Worm (Caenorhabditis elegans) whole organism, early embryonic: Measurements from ENCODE around the gene egl-8.

Experiments
- B0310.2 ChIP-seq: sonication (generic microtip); optimal IDR thresholded peaks from 2 replicates; lab custom pipeline; 2016; ENCODE audit warnings: mild to moderate bottlenecking, missing genetic modification characterization, missing compliant biosample characterization
- F13C5.2 ChIP-seq: sonication (generic microtip); optimal IDR thresholded peaks from 2 replicates; lab custom pipeline; 2017; ENCODE audit warnings: mild to moderate bottlenecking, missing genetic modification characterization, inconsistent platforms, missing compliant biosample characterization
- aly-1 ChIP-seq: sonication (generic microtip); optimal IDR thresholded peaks from 2 replicates; lab custom pipeline; 2016; ENCODE audit warnings: missing genetic modification characterization, missing compliant biosample characterization
- ama-1 ChIP-seq: fragments of 150-350 bp; optimal IDR thresholded peaks from 2 replicates; lab custom pipeline; 2014
- ceh-13 ChIP-seq: fragments of 200-800 bp; sonication (Bioruptor generic); optimal IDR thresholded peaks from 2 replicates; lab custom pipeline; 2018; ENCODE audit warnings: mild to moderate bottlenecking, missing genetic modification characterization, missing compliant biosample characterization
- ceh-36 ChIP-seq: sonication (generic microtip); optimal IDR thresholded peaks from 2 replicates; lab custom pipeline; 2016; ENCODE audit warnings: missing genetic modification characterization, inconsistent platforms, missing compliant biosample characterization
- ets-7 ChIP-seq: sonication (generic microtip); optimal IDR thresholded peaks from 2 replicates; lab custom pipeline; 2016; ENCODE audit warnings: missing genotype, missing genetic modification characterization, missing compliant biosample characterization
- flt-1 ChIP-seq: fragments of 200-800 bp; sonication (Bioruptor generic); IDR thresholded peaks from 2 replicates; pipeline ENCODE4 v1.3.6; 2022; ENCODE audit warnings: missing genetic modification characterization, missing compliant biosample characterization
- hmbx-1 ChIP-seq: sonication (generic microtip); optimal IDR thresholded peaks from 2 replicates; lab custom pipeline; 2016; ENCODE audit warnings: mild to moderate bottlenecking, missing genetic modification characterization, missing compliant biosample characterization
- hmg-4 ChIP-seq: fragments of 200-800 bp; sonication (Bioruptor generic); optimal IDR thresholded peaks from 2 replicates; lab custom pipeline; 2018; ENCODE audit warnings: mild to moderate bottlenecking, missing genetic modification characterization, missing compliant biosample characterization
- hnd-1 ChIP-seq: sonication (generic microtip); optimal IDR thresholded peaks from 2 replicates; lab custom pipeline; 2016; ENCODE audit warnings: missing genetic modification characterization, missing compliant biosample characterization
- pes-1 ChIP-seq: fragments of 200-800 bp; sonication (Bioruptor generic); IDR thresholded peaks from 2 replicates; pipeline ENCODE4 v1.3.6; 2022; ENCODE audit warnings: missing genetic modification reagents, missing genetic modification characterization, missing compliant biosample characterization
- scrt-1 ChIP-seq: fragments of 200-800 bp; sonication (Bioruptor generic); IDR thresholded peaks from 2 replicates; pipeline ENCODE4 v1.3.6; 2022; ENCODE audit warnings: missing genetic modification characterization, missing compliant biosample characterization
- sea-1 ChIP-seq: fragments of 200-800 bp; sonication (Bioruptor generic); conservative IDR thresholded peaks from 2 replicates; pipeline ENCODE4 v1.3.6; 2022; ENCODE audit warnings: missing genetic modification characterization, missing compliant biosample characterization
- tbx-11 ChIP-seq: fragments of 200-800 bp; sonication (Bioruptor generic); IDR thresholded peaks from 2 replicates; pipeline ENCODE4 v1.3.6; 2022; ENCODE audit warnings: missing genetic modification characterization, missing compliant biosample characterization
- tbx-37 ChIP-seq: fragments of 200-800 bp; sonication (Bioruptor generic); conservative IDR thresholded peaks from 2 replicates; pipeline ENCODE4 v1.3.6; 2022; ENCODE audit warnings: missing genetic modification reagents, missing genetic modification characterization, missing compliant biosample characterization
- tra-4 ChIP-seq: sonication (generic microtip); optimal IDR thresholded peaks from 2 replicates; lab custom pipeline; 2017; ENCODE audit warnings: missing genetic modification characterization, missing compliant biosample characterization

The egl-8 gene

DNA sequence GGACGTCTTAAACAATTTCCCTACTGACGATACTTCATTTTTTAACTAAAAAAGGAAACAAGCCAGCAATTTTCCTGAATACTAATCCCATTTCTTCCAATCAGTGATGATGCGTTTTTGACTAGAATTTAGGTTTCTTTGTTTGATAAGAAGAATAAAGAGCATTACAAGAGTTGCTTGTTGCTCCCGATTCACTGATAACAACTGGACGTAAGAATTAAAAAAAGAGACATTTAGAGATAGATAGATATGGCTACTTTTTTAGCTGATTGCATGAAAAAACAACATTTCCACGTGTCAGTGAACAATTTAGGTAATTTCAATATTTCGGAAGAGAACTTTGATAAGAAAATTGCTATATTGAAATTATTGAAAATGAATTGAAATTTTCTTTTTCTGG, 1.2 kb downstream of the egl-8 start:
- no peak for TF ChIP-seq ets-7 (tag; lab: Kevin White, UChicago)
- no peak for TF ChIP-seq tbx-37
- TF ChIP-seq hmbx-1 (tag; lab: Kevin White, UChicago), result no peak
- no peak for TF ChIP-seq aly-1 (tag; lab: Kevin White, UChicago)
- no peak for TF ChIP-seq tbx-11 (GFP tag; lab: Robert Waterston, UW)
- no peak for TF ChIP-seq F13C5.2 (tag; lab: Kevin White, UChicago)
- TF ChIP-seq ceh-36 (tag; lab: Kevin White, UChicago), result no peak
- no peak for TF ChIP-seq hnd-1 (tag; lab: Kevin White, UChicago)
- TF ChIP-seq scrt-1 (GFP tag; lab: Robert Waterston, UW), result no peak
- no peak for TF ChIP-seq flt-1 (GFP tag; lab: Robert Waterston, UW)
- TF ChIP-seq ama-1, result no peak
- no peak for TF ChIP-seq tra-4 (tag; lab: Kevin White, UChicago)
- TF ChIP-seq hmg-4, result no peak

DNA sequence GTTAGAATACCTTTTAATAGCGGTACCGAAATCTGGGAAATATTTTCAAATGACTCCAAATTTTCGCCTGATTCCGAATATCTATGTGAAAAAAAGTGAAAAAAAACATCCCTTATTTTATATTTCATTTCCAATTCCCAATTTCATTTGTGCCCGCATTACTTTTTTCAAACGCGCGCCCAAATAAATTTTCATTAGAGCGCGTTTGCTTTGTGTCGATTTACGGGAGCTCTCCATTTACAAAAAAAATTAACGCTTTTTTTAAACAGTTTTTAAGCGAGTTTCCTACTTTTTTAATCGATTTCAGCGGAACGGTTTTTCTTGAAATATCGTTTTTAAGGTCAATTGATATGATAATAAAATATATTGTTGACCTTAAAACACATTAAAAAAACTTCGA, 3.6 kb downstream of the egl-8 start:
- TF ChIP-seq tbx-11 (GFP tag; lab: Robert Waterston, UW) (no peak), ceh-13 (no peak), ama-1 (no peak), ets-7 (tag; lab: Kevin White, UChicago) (no peak), ceh-36 (tag; lab: Kevin White, UChicago) (no peak), sea-1 (GFP tag; lab: Robert Waterston, UW) (no peak)

DNA sequence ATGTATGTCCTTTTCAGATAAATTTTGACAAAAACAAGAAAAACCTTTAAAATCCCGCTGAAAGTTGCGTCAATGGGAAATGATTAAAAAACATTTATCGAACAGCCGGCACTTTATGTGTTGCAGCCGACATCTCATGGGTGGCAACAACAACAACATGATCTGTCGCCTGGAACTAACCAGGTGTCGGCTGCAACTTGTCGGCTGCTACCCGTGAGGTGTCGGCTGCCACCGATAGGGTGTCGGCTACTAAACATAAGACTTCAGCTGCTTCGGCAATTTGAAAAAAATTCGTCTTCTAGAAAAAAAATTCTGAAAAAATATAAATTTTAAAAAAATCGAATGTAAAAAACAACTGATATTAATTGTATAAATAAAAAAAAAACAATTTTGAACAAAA, 7.0 kb downstream of the egl-8 start:
- TF ChIP-seq hmbx-1 (tag; lab: Kevin White, UChicago), result no peak
- no peak for TF ChIP-seq sea-1 (GFP tag; lab: Robert Waterston, UW)
- no peak for TF ChIP-seq tra-4 (tag; lab: Kevin White, UChicago)
- TF ChIP-seq B0310.2 (tag; lab: Kevin White, UChicago), result no peak
- TF ChIP-seq F13C5.2 (tag; lab: Kevin White, UChicago), result no peak

DNA sequence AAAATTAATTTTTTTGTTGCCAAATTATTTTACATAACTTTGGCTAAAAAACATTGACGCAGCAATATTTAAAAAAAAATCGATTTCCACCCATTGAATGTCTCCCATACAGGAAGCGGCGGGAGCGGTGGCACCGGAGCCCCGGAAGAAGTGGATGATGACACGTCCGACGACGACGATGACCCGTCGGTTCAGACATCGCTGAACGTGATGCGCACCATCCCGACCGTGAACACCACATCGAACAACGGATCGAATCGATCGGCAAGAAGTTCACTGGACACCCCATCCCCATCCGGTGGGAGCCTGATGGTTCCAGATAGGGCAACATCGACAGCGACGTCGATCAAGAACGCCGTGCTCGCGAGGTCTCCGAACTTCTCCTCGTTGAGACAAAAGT, 7.7 kb downstream of the egl-8 start:
- TF ChIP-seq ama-1 (no peak), tbx-11 (GFP tag; lab: Robert Waterston, UW) (no peak), tra-4 (tag; lab: Kevin White, UChicago) (no peak), hnd-1 (tag; lab: Kevin White, UChicago) (no peak), F13C5.2 (tag; lab: Kevin White, UChicago) (no peak), flt-1 (GFP tag; lab: Robert Waterston, UW) (no peak), scrt-1 (GFP tag; lab: Robert Waterston, UW) (no peak)

DNA sequence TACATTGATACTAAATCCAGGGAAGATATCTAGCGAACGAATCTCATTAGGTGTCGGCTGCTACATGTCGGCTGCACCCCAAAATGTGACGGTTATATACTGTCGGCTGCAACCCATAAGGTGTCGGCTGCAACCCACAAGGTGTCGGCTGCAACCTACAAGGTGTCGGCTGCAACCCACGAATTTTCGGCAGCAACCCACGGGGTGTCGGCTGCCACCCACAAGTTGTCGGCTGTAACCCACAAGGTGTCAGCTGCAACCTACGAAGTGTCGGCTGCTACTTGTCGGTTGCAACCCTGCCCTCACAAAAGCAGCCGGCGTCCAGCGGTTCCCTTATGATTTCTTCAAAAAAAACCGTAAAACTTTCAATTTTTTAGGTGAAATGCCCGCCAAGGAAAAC, 9.2 kb downstream of the egl-8 start:
- TF ChIP-seq ceh-13 (no peak), tbx-11 (GFP tag; lab: Robert Waterston, UW) (no peak)

DNA sequence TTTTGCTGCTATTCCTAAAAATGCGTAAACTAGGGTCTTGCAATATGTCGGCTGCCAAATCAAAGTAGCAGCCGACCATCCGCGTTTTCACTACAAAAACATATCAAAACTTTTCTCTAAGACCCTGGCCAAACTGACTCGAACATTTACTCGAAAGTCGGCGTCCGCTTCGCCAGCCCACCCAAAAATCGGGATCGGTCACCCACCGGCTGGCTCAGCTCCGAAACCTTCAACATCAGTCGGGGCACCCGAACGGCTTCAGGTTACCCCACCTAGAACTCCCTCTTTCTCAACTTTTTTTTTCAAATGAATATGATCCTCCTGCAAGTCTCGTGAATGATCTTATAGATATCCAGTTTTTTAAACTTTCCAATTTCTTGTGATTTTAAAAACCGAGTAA, 17.1 kb downstream of the egl-8 start:
- TF ChIP-seq aly-1 (tag; lab: Kevin White, UChicago), result no peak
- no peak for TF ChIP-seq B0310.2 (tag; lab: Kevin White, UChicago)
- no peak for TF ChIP-seq F13C5.2 (tag; lab: Kevin White, UChicago)
- TF ChIP-seq tra-4 (tag; lab: Kevin White, UChicago), result no peak
- no peak for TF ChIP-seq scrt-1 (GFP tag; lab: Robert Waterston, UW)
- no peak for TF ChIP-seq ceh-36 (tag; lab: Kevin White, UChicago)
- TF ChIP-seq sea-1 (GFP tag; lab: Robert Waterston, UW), result no peak
- TF ChIP-seq tbx-37, result no peak

DNA sequence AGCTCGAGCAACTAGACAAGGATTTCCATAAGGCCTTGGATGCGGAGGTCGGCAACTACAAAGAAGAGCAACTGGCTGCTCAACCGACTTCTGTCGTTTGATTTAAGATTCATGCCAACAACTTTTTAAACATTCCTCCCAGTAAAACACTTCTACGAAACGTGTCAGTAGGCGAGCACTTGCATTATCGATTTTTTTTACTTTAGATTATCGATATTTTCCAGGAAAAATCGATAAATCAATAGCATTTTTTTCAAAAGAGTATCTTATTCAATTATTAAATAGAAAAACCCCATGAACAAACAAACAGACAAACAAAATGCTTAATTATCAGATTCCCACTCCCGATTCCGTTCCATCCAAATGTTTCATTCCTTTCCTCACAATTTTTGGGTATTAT, 22.5 kb downstream of the egl-8 start:
- TF ChIP-seq ama-1 (no peak), flt-1 (GFP tag; lab: Robert Waterston, UW) (no peak), ets-7 (tag; lab: Kevin White, UChicago) (no peak), B0310.2 (tag; lab: Kevin White, UChicago) (no peak), ceh-13 (no peak), hnd-1 (tag; lab: Kevin White, UChicago) (no peak), sea-1 (GFP tag; lab: Robert Waterston, UW) (no peak), aly-1 (tag; lab: Kevin White, UChicago) (no peak), tbx-11 (GFP tag; lab: Robert Waterston, UW) (no peak), hmbx-1 (tag; lab: Kevin White, UChicago) (no peak), tbx-37 (no peak), hmg-4 (no peak), pes-1 (no peak), ceh-36 (tag; lab: Kevin White, UChicago) (no peak), scrt-1 (GFP tag; lab: Robert Waterston, UW) (no peak)

DNA sequence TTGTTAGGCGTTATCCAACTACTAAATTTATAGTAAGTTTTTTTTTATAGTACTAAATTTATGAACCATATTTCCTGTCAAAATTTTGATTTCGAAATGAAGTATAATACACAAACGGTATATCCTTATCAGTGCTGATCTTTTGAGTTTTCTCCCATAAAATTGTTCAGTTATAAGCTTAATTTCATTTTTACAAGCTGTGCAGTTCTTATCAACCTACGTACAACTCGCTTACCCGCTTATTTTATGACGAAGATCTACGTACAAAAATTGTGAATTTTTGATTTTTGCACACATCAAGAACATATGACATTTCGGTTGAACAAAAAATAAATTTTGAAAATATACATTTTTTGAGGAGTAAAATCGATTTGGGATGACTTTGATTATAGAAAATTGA, 23.4 kb downstream of the egl-8 start:
- TF ChIP-seq sea-1 (GFP tag; lab: Robert Waterston, UW) (no peak), hmg-4 (no peak)

DNA sequence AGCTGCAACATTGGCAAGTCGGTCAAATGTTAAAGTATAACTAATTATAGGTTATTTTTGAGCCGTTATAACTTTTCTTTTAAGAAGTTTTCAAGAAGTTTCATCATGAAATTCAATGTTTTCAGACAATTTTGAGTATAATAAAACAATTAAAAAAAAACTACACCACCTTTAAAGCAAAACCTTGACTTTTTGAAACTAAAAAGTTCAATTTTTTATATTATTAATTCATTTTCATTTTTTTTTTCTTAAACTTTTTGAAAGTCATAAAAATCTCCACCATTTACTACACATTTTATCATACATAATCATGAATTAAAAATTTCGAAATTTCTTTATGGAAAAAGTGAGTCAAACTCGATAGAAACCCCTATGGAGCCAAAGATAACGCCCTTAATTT, 24.4 kb downstream of the egl-8 start, which contains the start of gene B0348.2:
TSS of gene B0348.2 (plus strand) at position 301 of the 400 bp plus-strand sequence.
- TF ChIP-seq tra-4 (tag; lab: Kevin White, UChicago), result no peak
- TF ChIP-seq B0310.2 (tag; lab: Kevin White, UChicago), result no peak
- TF ChIP-seq ceh-13, result no peak
- TF ChIP-seq scrt-1 (GFP tag; lab: Robert Waterston, UW), result no peak
- TF ChIP-seq aly-1 (tag; lab: Kevin White, UChicago), result no peak
- no peak for TF ChIP-seq hmg-4
- no peak for TF ChIP-seq hmbx-1 (tag; lab: Kevin White, UChicago)
- no peak for TF ChIP-seq ama-1
- no peak for TF ChIP-seq sea-1 (GFP tag; lab: Robert Waterston, UW)
- TF ChIP-seq ets-7 (tag; lab: Kevin White, UChicago), result no peak
- TF ChIP-seq hnd-1 (tag; lab: Kevin White, UChicago), result no peak
- no peak for TF ChIP-seq tbx-37
- TF ChIP-seq tbx-11 (GFP tag; lab: Robert Waterston, UW), result no peak
- TF ChIP-seq ceh-36 (tag; lab: Kevin White, UChicago), result no peak
- no peak for TF ChIP-seq flt-1 (GFP tag; lab: Robert Waterston, UW)
- no peak for TF ChIP-seq pes-1
- TF ChIP-seq F13C5.2 (tag; lab: Kevin White, UChicago), result no peak
